Worm (Caenorhabditis elegans): Measurements from ENCODE around the gene C44C10.5.

DNA sequence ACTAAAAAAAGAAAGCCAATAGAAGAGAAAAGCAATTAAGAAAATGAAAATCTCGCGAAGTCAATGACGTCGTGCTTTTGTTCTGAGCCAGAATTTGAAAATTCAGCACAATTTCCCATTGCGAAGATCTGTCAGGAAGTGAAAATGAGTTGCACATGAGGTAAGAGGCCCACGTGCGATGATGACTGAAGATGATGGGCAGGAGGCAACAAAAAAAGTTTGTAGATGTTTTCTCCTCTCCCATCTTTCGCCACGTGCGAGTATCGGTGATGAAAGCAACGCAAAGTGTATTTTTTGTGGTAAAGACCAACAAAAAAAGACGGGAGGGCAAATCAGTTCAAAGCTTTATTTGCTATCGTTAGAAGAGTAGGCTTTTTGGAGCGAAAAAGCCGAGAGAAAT lies 28.3 kb upstream of the C44C10.5 start:
- TF ChIP-seq nhr-23 (tag; optimal IDR thresholded peaks at IDR 0.05) (no peak), nhr-237 (tag; optimal IDR thresholded peaks at IDR 0.05) (no peak), pha-4 (tag; optimal IDR thresholded peaks at IDR 0.05) (peak; percentile 45), daf-12 (tag; optimal IDR thresholded peaks at IDR 0.05) (no peak), lin-15B (tag; optimal IDR thresholded peaks at IDR 0.05) (no peak), ceh-28 (tag; optimal IDR thresholded peaks at IDR 0.05) (no peak)

Data from whole organism, L3 larva.